Fruit fly (Drosophila melanogaster): ENCODE results near the gene CG34273.

DNA sequence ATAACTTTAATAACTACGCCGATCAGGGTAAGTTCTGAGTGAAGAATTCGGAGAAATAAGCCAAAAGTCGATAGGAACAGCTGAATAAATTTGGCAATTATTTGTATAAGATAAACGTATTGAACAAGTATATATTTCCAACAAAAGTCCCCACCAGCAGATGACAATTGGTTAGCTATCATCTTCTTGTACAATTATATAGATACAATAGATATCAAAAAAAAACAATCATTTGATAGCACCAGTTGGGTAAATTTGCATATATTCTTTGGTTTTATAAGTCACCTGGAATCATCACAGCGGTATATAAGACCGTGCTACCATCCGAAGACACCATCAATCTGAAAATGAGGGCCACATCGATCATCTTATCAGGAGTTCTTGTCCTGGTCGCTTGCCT, 43.8 kb downstream of the CG34273 start, which contains the start of gene Jig:
- TF ChIP-seq Hr96 (GFP tag; optimal IDR thresholded peaks at IDR 0.05) (no peak), CG5204 (GFP tag; optimal IDR thresholded peaks at IDR 0.05) (no peak), CG1620 (GFP tag; optimal IDR thresholded peaks at IDR 0.05) (no peak), Mnt (GFP tag; optimal IDR thresholded peaks at IDR 0.05) (no peak), CG11617 (GFP tag; optimal IDR thresholded peaks at IDR 0.05) (no peak), pad (GFP tag; optimal IDR thresholded peaks at IDR 0.05) (no peak), CG7045 (GFP tag; optimal IDR thresholded peaks at IDR 0.05) (no peak), Clk (GFP tag; optimal IDR thresholded peaks at IDR 0.05) (no peak), kay (GFP tag; ENCODE audit: borderline replicate concordance) (no peak), tj (GFP tag; optimal IDR thresholded peaks at IDR 0.05) (no peak)

All from whole organism, adult.